Worm (Caenorhabditis elegans) whole organism, young adult: Measurements from ENCODE around the gene F11C7.6.
"Not testable (repeated sequence)": the region's sequence is repeated elsewhere in the genome, so short reads cannot be mapped to it uniquely, and the experiment has no call there.

Experiments
- ccch-3 ChIP-seq: fragments of 200-800 bp; sonication (Bioruptor generic); optimal IDR thresholded peaks from 2 replicates; lab custom pipeline; 2018; ENCODE audit warnings: mild to moderate bottlenecking, missing genetic modification characterization, missing compliant biosample characterization
- ceh-27 ChIP-seq: fragments of 200-800 bp; sonication (Bioruptor generic); optimal IDR thresholded peaks from 2 replicates; lab custom pipeline; 2018; ENCODE audit warnings: mild to moderate bottlenecking, missing genetic modification characterization, moderate library complexity, missing compliant biosample characterization
- die-1 ChIP-seq: sonication (generic microtip); optimal IDR thresholded peaks from 2 replicates; lab custom pipeline; 2016; ENCODE audit warnings: missing genotype, mild to moderate bottlenecking, missing genetic modification characterization, missing compliant biosample characterization
- dpl-1 ChIP-seq: fragments of 150-350 bp; optimal IDR thresholded peaks from 2 replicates; lab custom pipeline; 2014; ENCODE audit warnings: missing biosample characterization, missing genetic modification reagents, missing genetic modification characterization
- pha-4 ChIP-seq: fragments of 150-350 bp; sonication (generic microtip); optimal IDR thresholded peaks from 2 replicates; lab custom pipeline; 2014; ENCODE audit warnings: missing biosample characterization, missing genetic modification reagents, missing genetic modification characterization
- rec-8 ChIP-seq, 2 experiments: sonication (generic microtip); optimal IDR thresholded peaks; 2 replicates each; lab custom pipeline; 2016; ENCODE audit warnings: mild to moderate bottlenecking in 2 of 2, missing genetic modification characterization in 2 of 2, missing genetic modification reagents in 2 of 2, missing genotype in 2 of 2, missing biosample characterization in 1 of 2, missing compliant biosample characterization in 1 of 2, moderate library complexity in 1 of 2
- sea-2 ChIP-seq: fragments of 200-800 bp; sonication (Bioruptor generic); IDR thresholded peaks from 2 replicates; pipeline ENCODE4 v1.3.6; 2022; ENCODE audit warnings: missing genetic modification characterization, missing compliant biosample characterization
- snpc-4 ChIP-seq, 5 experiments: fragments of 150-350 bp in 1 of 5; sonication (generic microtip) in 4 of 5; optimal IDR thresholded peaks; 2 replicates each; lab custom pipeline; 2014 to 2018; ENCODE audit warnings: missing genetic modification characterization in 5 of 5, missing biosample characterization in 3 of 5, antibody characterized with exemption in 2 of 5, mild to moderate bottlenecking in 2 of 5, missing compliant biosample characterization in 2 of 5, missing genotype in 2 of 5, moderate library complexity in 2 of 5, missing genetic modification reagents in 1 of 5

DNA sequence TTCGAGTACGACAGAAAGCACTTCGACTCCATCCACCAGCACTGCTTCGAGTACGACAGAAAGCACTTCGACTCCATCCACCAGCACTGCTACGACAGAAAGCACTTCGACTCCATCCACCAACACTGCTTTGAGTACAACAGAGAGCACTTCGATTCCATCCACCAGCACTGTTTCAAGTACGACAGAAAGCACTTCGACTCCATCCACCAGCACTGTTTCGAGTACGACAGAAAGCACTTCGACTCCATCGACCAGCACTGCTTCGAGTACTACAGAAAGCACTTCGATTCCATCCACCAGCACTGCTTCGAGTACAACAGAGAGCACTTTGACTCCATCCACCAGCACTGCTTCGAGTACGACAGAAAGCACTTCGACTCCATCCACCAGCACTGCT is 43.9 kb downstream of the F11C7.6 start:
- not testable (repeated sequence) for TF ChIP-seq ccch-3 (GFP tag; lab: Kevin White, UChicago); ceh-27; sea-2 (GFP tag; lab: Robert Waterston, UW); snpc-4 (GFP tag; optimal IDR thresholded peaks at IDR 0.05; lab: Kevin White, UChicago); snpc-4 (tag; optimal IDR thresholded peaks at IDR 0.05; lab: Kevin White, UChicago); rec-8 (tag; optimal IDR thresholded peaks at IDR 0.05; lab: Kevin White, UChicago); dpl-1 (GFP tag; lab: Kevin White, UChicago); pha-4 (tag; lab: Kevin White, UChicago); die-1
